Worm (Caenorhabditis elegans): ENCODE results near the gene R11H6.4.

ce11 chrV:14597681-14598184 lies 12.0 kb upstream of the R11H6.4 start, which contains the start of gene R11H6.2:
- TF ChIP-seq W03F9.2 (tag; optimal IDR thresholded peaks at IDR 0.05): no peak
- no peak for TF ChIP-seq him-1 (tag; optimal IDR thresholded peaks at IDR 0.05)
- no peak for TF ChIP-seq dao-5 (tag; optimal IDR thresholded peaks at IDR 0.05)

All from whole organism, L4/young adult.